Worm (Caenorhabditis elegans): ENCODE results near the gene kin-18.

kin-18 gene

ce11 chrIII:6120990-6121389, 2.6 kb downstream of the kin-18 start:
- TF ChIP-seq W03F9.2 (tag; optimal IDR thresholded peaks at IDR 0.05) (no peak), him-1 (tag; optimal IDR thresholded peaks at IDR 0.05) (no peak), dao-5 (tag; optimal IDR thresholded peaks at IDR 0.05) (no peak)

ce11 chrIII:6123647-6124046, 5.2 kb downstream of the kin-18 start:
- no peak for TF ChIP-seq dao-5 (tag; optimal IDR thresholded peaks at IDR 0.05)
- no peak for TF ChIP-seq him-1 (tag; optimal IDR thresholded peaks at IDR 0.05)
- no peak for TF ChIP-seq W03F9.2 (tag; optimal IDR thresholded peaks at IDR 0.05)

- TF ChIP-seq W03F9.2 (tag; optimal IDR thresholded peaks at IDR 0.05) = no peak
- no peak for TF ChIP-seq dao-5 (tag; optimal IDR thresholded peaks at IDR 0.05)
- no peak for TF ChIP-seq him-1 (tag; optimal IDR thresholded peaks at IDR 0.05)
These were observed 13.6 kb downstream of the kin-18 start for ce11 chrIII:6132068-6132467.

- peak; percentile 80 for TF ChIP-seq him-1 (tag; optimal IDR thresholded peaks at IDR 0.05)
These were observed 15.0 kb downstream of the kin-18 start for ce11 chrIII:6133389-6133789.

- no peak for TF ChIP-seq him-1 (tag; optimal IDR thresholded peaks at IDR 0.05)
- TF ChIP-seq W03F9.2 (tag; optimal IDR thresholded peaks at IDR 0.05) = no peak
- no peak for TF ChIP-seq dao-5 (tag; optimal IDR thresholded peaks at IDR 0.05)
These were observed 15.7 kb downstream of the kin-18 start for ce11 chrIII:6134111-6134510.

- TF ChIP-seq him-1 (tag; optimal IDR thresholded peaks at IDR 0.05) = peak; percentile 30
- no peak for TF ChIP-seq dao-5 (tag; optimal IDR thresholded peaks at IDR 0.05)
- no peak for TF ChIP-seq W03F9.2 (tag; optimal IDR thresholded peaks at IDR 0.05)
These were observed 16.8 kb downstream of the kin-18 start for ce11 chrIII:6135211-6135610.

ce11 chrIII:6136178-6136577, 17.8 kb downstream of the kin-18 start, which contains the start of gene mvk-1:
TSS of gene mvk-1 (minus strand) at chrIII:6136278.
- TF ChIP-seq him-1 (tag; optimal IDR thresholded peaks at IDR 0.05) (no peak), W03F9.2 (tag; optimal IDR thresholded peaks at IDR 0.05) (no peak), dao-5 (tag; optimal IDR thresholded peaks at IDR 0.05) (no peak)

ce11 chrIII:6137431-6137830, 19.0 kb downstream of the kin-18 start:
- no peak for TF ChIP-seq dao-5 (tag; optimal IDR thresholded peaks at IDR 0.05)
- no peak for TF ChIP-seq W03F9.2 (tag; optimal IDR thresholded peaks at IDR 0.05)
- TF ChIP-seq him-1 (tag; optimal IDR thresholded peaks at IDR 0.05) = peak; percentile 82

ce11 chrIII:6138457-6138856, 20.0 kb downstream of the kin-18 start:
- no peak for TF ChIP-seq dao-5 (tag; optimal IDR thresholded peaks at IDR 0.05)
- no peak for TF ChIP-seq him-1 (tag; optimal IDR thresholded peaks at IDR 0.05)
- TF ChIP-seq W03F9.2 (tag; optimal IDR thresholded peaks at IDR 0.05) = no peak

ce11 chrIII:6139328-6139727, 20.9 kb downstream of the kin-18 start:
- no peak for TF ChIP-seq W03F9.2 (tag; optimal IDR thresholded peaks at IDR 0.05)
- TF ChIP-seq dao-5 (tag; optimal IDR thresholded peaks at IDR 0.05) = no peak
- TF ChIP-seq him-1 (tag; optimal IDR thresholded peaks at IDR 0.05) = no peak

ce11 chrIII:6139932-6140612, 21.7 kb downstream of the kin-18 start:
- TF ChIP-seq him-1 (tag; optimal IDR thresholded peaks at IDR 0.05) = peak; percentile 65
- no peak for TF ChIP-seq dao-5 (tag; optimal IDR thresholded peaks at IDR 0.05)
- peak; percentile 12 for TF ChIP-seq W03F9.2 (tag; optimal IDR thresholded peaks at IDR 0.05)

ce11 chrIII:6140818-6141217, 22.4 kb downstream of the kin-18 start:
- TF ChIP-seq him-1 (tag; optimal IDR thresholded peaks at IDR 0.05) = no peak
- no peak for TF ChIP-seq dao-5 (tag; optimal IDR thresholded peaks at IDR 0.05)

- TF ChIP-seq him-1 (tag; optimal IDR thresholded peaks at IDR 0.05) (peak; percentile 10), W03F9.2 (tag; optimal IDR thresholded peaks at IDR 0.05) (no peak)
These were observed 23.1 kb downstream of the kin-18 start for ce11 chrIII:6141532-6141931.

- TF ChIP-seq him-1 (tag; optimal IDR thresholded peaks at IDR 0.05) (no peak), W03F9.2 (tag; optimal IDR thresholded peaks at IDR 0.05) (no peak), dao-5 (tag; optimal IDR thresholded peaks at IDR 0.05) (no peak)
These were observed 26.1 kb downstream of the kin-18 start for ce11 chrIII:6144390-6144962.

- TF ChIP-seq him-1 (tag; optimal IDR thresholded peaks at IDR 0.05) (no peak), dao-5 (tag; optimal IDR thresholded peaks at IDR 0.05) (no peak), W03F9.2 (tag; optimal IDR thresholded peaks at IDR 0.05) (no peak)
These were observed 26.9 kb downstream of the kin-18 start for ce11 chrIII:6145309-6145708.

Data from whole organism, L4/young adult.